Worm (Caenorhabditis elegans) whole organism, L1 larva: ENCODE measurements around the gene Y102A11A.5.

Source experiments
- C16A3.4 ChIP-seq: fragments of 150-350 bp; optimal IDR thresholded peaks from 2 replicates; lab custom pipeline; 2014; ENCODE audit warnings: missing biosample characterization, missing genetic modification characterization
- dpl-1 ChIP-seq, 3 experiments: fragments of 150-350 bp in 2 of 3; sonication (generic microtip) in 1 of 3; optimal IDR thresholded peaks; 2 replicates each; lab custom pipeline; 2014 to 2017; ENCODE audit warnings: missing biosample characterization in 3 of 3, missing genetic modification characterization in 3 of 3, missing genetic modification reagents in 3 of 3
- lir-3 ChIP-seq: sonication (generic microtip); optimal IDR thresholded peaks from 2 replicates; lab custom pipeline; 2016; ENCODE audit warnings: mild to moderate bottlenecking, missing genetic modification characterization, moderate library complexity, missing compliant biosample characterization; ENCODE audit not compliant: poor library complexity
- nhr-12 ChIP-seq: sonication (generic microtip); optimal IDR thresholded peaks from 2 replicates; lab custom pipeline; 2017; ENCODE audit warnings: missing biosample characterization, missing genetic modification characterization
- nhr-77 ChIP-seq: fragments of 150-350 bp; optimal IDR thresholded peaks from 2 replicates; lab custom pipeline; 2014; ENCODE audit warnings: missing biosample characterization, missing genetic modification characterization
- pag-3 ChIP-seq: sonication (generic microtip); optimal IDR thresholded peaks from 2 replicates; lab custom pipeline; 2017; ENCODE audit warnings: missing genetic modification characterization, mild to moderate bottlenecking, missing compliant biosample characterization, antibody characterized with exemption, borderline replicate concordance; ENCODE audit not compliant: insufficient read depth
- snpc-4 ChIP-seq: fragments of 150-350 bp; optimal IDR thresholded peaks from 2 replicates; lab custom pipeline; 2014; ENCODE audit warnings: missing biosample characterization, missing genetic modification characterization
- sptf-1 ChIP-seq: fragments of 150-350 bp; optimal IDR thresholded peaks from 2 replicates; lab custom pipeline; 2014; ENCODE audit warnings: missing biosample characterization, missing genetic modification characterization
- unc-62 ChIP-seq: fragments of 150-350 bp; optimal IDR thresholded peaks from 2 replicates; lab custom pipeline; 2014; ENCODE audit warnings: missing biosample characterization, missing genetic modification reagents, missing genetic modification characterization

DNA sequence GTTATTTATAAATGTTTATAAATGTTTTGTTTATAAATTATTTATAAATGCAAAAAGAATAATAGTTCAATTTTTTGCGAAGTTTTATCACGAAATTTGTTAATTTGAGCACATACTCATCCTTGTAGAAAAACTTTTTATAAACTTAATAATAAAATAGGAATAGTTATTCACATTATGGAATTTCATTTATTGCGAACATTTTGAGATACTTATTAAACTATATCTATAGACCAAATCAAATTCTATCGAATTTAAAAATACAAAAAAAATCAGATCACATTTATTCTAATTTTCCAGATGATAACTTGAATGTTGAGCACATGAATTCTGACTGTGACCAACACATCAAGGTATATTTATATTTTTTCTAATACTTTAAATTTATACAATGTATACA is 12.5 kb downstream of the Y102A11A.5 start, which contains the start of gene Y102A11A.3:
- no peak for TF ChIP-seq C16A3.4 (tag; lab: Kevin White, UChicago)
- no peak for TF ChIP-seq dpl-1 (GFP tag; optimal IDR thresholded peaks at IDR 0.05; lab: Kevin White, UChicago)
- no peak for TF ChIP-seq lir-3 (tag; lab: Kevin White, UChicago)
- TF ChIP-seq snpc-4 (tag; lab: Kevin White, UChicago), result no peak
- TF ChIP-seq unc-62 (GFP tag; lab: Kevin White, UChicago), result no peak
- no peak for TF ChIP-seq pag-3 (tag; lab: Kevin White, UChicago)
- no peak for TF ChIP-seq nhr-77 (tag; lab: Kevin White, UChicago)
- TF ChIP-seq sptf-1, result no peak
- no peak for TF ChIP-seq nhr-12 (tag; lab: Kevin White, UChicago)
